Fruit fly (Drosophila melanogaster) whole organism, embryonic: ENCODE measurements around the gene OtopLb.

Experiments
- Adf1 ChIP-seq: fragments of 200-800 bp; sonication (Bioruptor generic); IDR thresholded peaks from 2 replicates; pipeline ENCODE4 v1.3.6; 2022; ENCODE audit warnings: missing biosample characterization, missing genetic modification characterization
- B-H2 ChIP-seq: fragments of 200-800 bp; sonication (Bioruptor generic); optimal IDR thresholded peaks from 2 replicates; lab custom pipeline; 2018; ENCODE audit warnings: missing biosample characterization, mild to moderate bottlenecking, missing genetic modification characterization
- Bgb ChIP-seq: fragments of 200-800 bp; sonication (Bioruptor generic); IDR thresholded peaks from 2 replicates; pipeline ENCODE4 v1.3.6; 2022; ENCODE audit warnings: missing biosample characterization, missing genetic modification characterization; ENCODE audit not compliant: partially characterized antibody
- C15 ChIP-seq: fragments of 200-800 bp; sonication (Bioruptor generic); IDR thresholded peaks from 3 replicates; pipeline ENCODE4 v1.3.6; 2022; ENCODE audit warnings: missing biosample characterization, missing genetic modification characterization
- CG10431 ChIP-seq: fragments of 200-800 bp; sonication (Bioruptor generic); optimal IDR thresholded peaks from 3 replicates; lab custom pipeline; 2018; ENCODE audit warnings: missing biosample characterization, mild to moderate bottlenecking, missing genetic modification characterization
- CG10462 ChIP-seq: fragments of 200-800 bp; sonication (Bioruptor generic); optimal IDR thresholded peaks from 2 replicates; lab custom pipeline; 2016; ENCODE audit warnings: missing biosample characterization, missing genetic modification characterization
- CG10979 ChIP-seq: fragments of 200-800 bp; sonication (Bioruptor generic); optimal IDR thresholded peaks from 2 replicates; lab custom pipeline; 2018; ENCODE audit warnings: missing biosample characterization, mild to moderate bottlenecking, missing genetic modification characterization, moderate library complexity
- CG12769 ChIP-seq: fragments of 200-800 bp; sonication (Bioruptor generic); optimal IDR thresholded peaks from 2 replicates; lab custom pipeline; 2019; ENCODE audit warnings: missing biosample characterization, mild to moderate bottlenecking, missing genetic modification characterization, moderate library complexity
- CG13287 ChIP-seq: fragments of 200-800 bp; sonication (Bioruptor generic); IDR thresholded peaks from 2 replicates; pipeline ENCODE4 v1.3.6; 2022; ENCODE audit warnings: missing biosample characterization, missing genetic modification characterization; ENCODE audit not compliant: partially characterized antibody
- CG1529 ChIP-seq: fragments of 200-800 bp; sonication (Bioruptor generic); optimal IDR thresholded peaks from 3 replicates; lab custom pipeline; 2018; ENCODE audit warnings: missing biosample characterization, missing genetic modification characterization
- CG15479 ChIP-seq: fragments of 200-800 bp; sonication (Bioruptor generic); optimal IDR thresholded peaks from 3 replicates; lab custom pipeline; 2019; ENCODE audit warnings: missing biosample characterization, mild to moderate bottlenecking, missing genetic modification characterization, moderate library complexity
- CG15601 ChIP-seq: fragments of 200-800 bp; sonication (Bioruptor generic); optimal IDR thresholded peaks from 3 replicates; lab custom pipeline; 2019; ENCODE audit warnings: missing biosample characterization, mild to moderate bottlenecking, missing genetic modification characterization, moderate library complexity
- CG16815 ChIP-seq: fragments of 200-800 bp; sonication (Bioruptor generic); optimal IDR thresholded peaks from 3 replicates; lab custom pipeline; 2017; ENCODE audit warnings: missing biosample characterization, mild to moderate bottlenecking, missing genetic modification characterization
- CG2202 ChIP-seq: fragments of 200-800 bp; sonication (Bioruptor generic); optimal IDR thresholded peaks from 2 replicates; lab custom pipeline; 2018; ENCODE audit warnings: missing biosample characterization, mild to moderate bottlenecking, missing genetic modification characterization
- CG2712 ChIP-seq: fragments of 200-800 bp; optimal IDR thresholded peaks from 3 replicates; lab custom pipeline; 2019; ENCODE audit warnings: missing biosample characterization, mild to moderate bottlenecking, missing genetic modification characterization, moderate library complexity
- CG4360 ChIP-seq: fragments of 200-800 bp; sonication (Bioruptor generic); IDR thresholded peaks from 2 replicates; pipeline ENCODE4 v1.3.6; 2022; ENCODE audit warnings: missing biosample characterization, missing genetic modification characterization
- CG4854 ChIP-seq: fragments of 200-800 bp; sonication (Bioruptor generic); optimal IDR thresholded peaks from 2 replicates; lab custom pipeline; 2016; ENCODE audit warnings: missing biosample characterization, missing genetic modification characterization, inconsistent platforms
- CG6791 ChIP-seq: fragments of 200-800 bp; sonication (Bioruptor generic); IDR thresholded peaks from 3 replicates; pipeline ENCODE4 v1.3.6; 2022; ENCODE audit warnings: missing biosample characterization, missing genetic modification characterization; ENCODE audit not compliant: partially characterized antibody
- CG6813 ChIP-seq: fragments of 200-800 bp; sonication (Bioruptor generic); optimal IDR thresholded peaks from 2 replicates; lab custom pipeline; 2017; ENCODE audit warnings: missing biosample characterization, missing genetic modification characterization, mild to moderate bottlenecking, moderate library complexity, missing genetic modification reagents
- CG7556 ChIP-seq: fragments of 200-800 bp; sonication (Bioruptor generic); optimal IDR thresholded peaks from 2 replicates; lab custom pipeline; 2017; ENCODE audit warnings: missing biosample characterization, mild to moderate bottlenecking, missing genetic modification characterization
- CG8359 ChIP-seq: fragments of 200-800 bp; sonication (Bioruptor generic); optimal IDR thresholded peaks from 2 replicates; lab custom pipeline; 2017; ENCODE audit warnings: missing biosample characterization, mild to moderate bottlenecking, missing genetic modification characterization, borderline replicate concordance
- CG9876 ChIP-seq: fragments of 200-800 bp; sonication (Bioruptor generic); optimal IDR thresholded peaks from 2 replicates; lab custom pipeline; 2016; ENCODE audit warnings: missing biosample characterization, missing genetic modification characterization
- D19B ChIP-seq: fragments of 200-800 bp; sonication (Bioruptor generic); optimal IDR thresholded peaks from 2 replicates; lab custom pipeline; 2017; ENCODE audit warnings: missing biosample characterization, mild to moderate bottlenecking, missing genetic modification characterization
- Doc3 ChIP-seq: fragments of 200-800 bp; sonication (Bioruptor generic); IDR thresholded peaks from 3 replicates; pipeline ENCODE4 v1.3.6; 2022; ENCODE audit warnings: missing biosample characterization, missing genetic modification characterization; ENCODE audit not compliant: partially characterized antibody
- H15 ChIP-seq: fragments of 200-800 bp; sonication (Bioruptor generic); IDR thresholded peaks from 3 replicates; pipeline ENCODE4 v1.3.6; 2022; ENCODE audit warnings: missing biosample characterization, missing genetic modification characterization
- Hr39 ChIP-seq: fragments of >200 bp; optimal IDR thresholded peaks from 2 replicates; lab custom pipeline; 2017
- Med ChIP-seq: fragments of 200-800 bp; sonication (Bioruptor generic); peaks from one replicate; lab custom pipeline; 2016; ENCODE audit warnings: missing biosample characterization, missing genetic modification characterization, mild to moderate bottlenecking, inconsistent platforms, moderate library complexity
- NC2β ChIP-seq: fragments of 200-800 bp; sonication (Bioruptor generic); optimal IDR thresholded peaks from 2 replicates; lab custom pipeline; 2016; ENCODE audit warnings: missing biosample characterization, missing genetic modification characterization
- Opbp ChIP-seq: fragments of 200-800 bp; sonication (Bioruptor generic); IDR thresholded peaks from 3 replicates; pipeline ENCODE4 v1.3.6; 2022; ENCODE audit warnings: missing biosample characterization, missing genetic modification characterization; ENCODE audit not compliant: partially characterized antibody
- Xbp1 ChIP-seq: fragments of 200-800 bp; sonication (Bioruptor generic); optimal IDR thresholded peaks from 3 replicates; lab custom pipeline; 2016; ENCODE audit warnings: missing biosample characterization, mild to moderate bottlenecking, missing genetic modification characterization
- amos ChIP-seq: fragments of 200-800 bp; sonication (Bioruptor generic); IDR thresholded peaks from 2 replicates; pipeline ENCODE4 v1.3.6; 2022; ENCODE audit warnings: missing biosample characterization, missing genetic modification characterization; ENCODE audit not compliant: partially characterized antibody
- ato ChIP-seq: fragments of 200-800 bp; sonication (Bioruptor generic); IDR thresholded peaks from 2 replicates; pipeline ENCODE4 v1.3.6; 2022; ENCODE audit warnings: missing biosample characterization, missing genetic modification characterization; ENCODE audit not compliant: partially characterized antibody
- ci ChIP-seq: fragments of 200-800 bp; sonication (Bioruptor generic); IDR thresholded peaks from 3 replicates; pipeline ENCODE4 v1.3.6; 2022; ENCODE audit warnings: missing biosample characterization, missing genetic modification characterization
- corto ChIP-seq: fragments of 200-800 bp; sonication (Bioruptor generic); optimal IDR thresholded peaks from 2 replicates; lab custom pipeline; 2016; ENCODE audit warnings: missing biosample characterization, mild to moderate bottlenecking, missing genetic modification characterization, moderate library complexity
- dmrt99B ChIP-seq: fragments of 200-800 bp; sonication (Bioruptor generic); optimal IDR thresholded peaks from 2 replicates; lab custom pipeline; 2018; ENCODE audit warnings: missing biosample characterization, mild to moderate bottlenecking, missing genetic modification characterization, moderate library complexity
- ems ChIP-seq: fragments of 200-800 bp; sonication (Bioruptor generic); optimal IDR thresholded peaks from 3 replicates; lab custom pipeline; 2016; ENCODE audit warnings: missing biosample characterization, missing genetic modification characterization
- gsb-n ChIP-seq: fragments of 200-800 bp; sonication (Bioruptor generic); optimal IDR thresholded peaks from 3 replicates; lab custom pipeline; 2018; ENCODE audit warnings: missing biosample characterization, mild to moderate bottlenecking, missing genetic modification characterization
- gt ChIP-seq: fragments of 200-800 bp; sonication (Bioruptor generic); IDR thresholded peaks from 2 replicates; pipeline ENCODE4 v1.3.6; 2022; ENCODE audit warnings: missing biosample characterization, missing genetic modification characterization
- h ChIP-seq: fragments of >200 bp; optimal IDR thresholded peaks from 2 replicates; lab custom pipeline; 2017
- klu ChIP-seq: fragments of 200-800 bp; sonication (Bioruptor generic); IDR thresholded peaks from 2 replicates; pipeline ENCODE4 v1.3.6; 2022; ENCODE audit warnings: missing biosample characterization, missing genetic modification characterization
- nau ChIP-seq: fragments of 200-800 bp; sonication (Bioruptor generic); optimal IDR thresholded peaks from 3 replicates; lab custom pipeline; 2017; ENCODE audit warnings: missing biosample characterization, mild to moderate bottlenecking, missing genetic modification characterization, missing genetic modification reagents
- nerfin-2 ChIP-seq: fragments of 200-800 bp; sonication (Bioruptor generic); IDR thresholded peaks from 2 replicates; pipeline ENCODE4 v1.3.6; 2022; ENCODE audit warnings: missing biosample characterization, missing genetic modification characterization; ENCODE audit not compliant: partially characterized antibody
- nom ChIP-seq: fragments of 200-800 bp; sonication (Bioruptor generic); optimal IDR thresholded peaks from 2 replicates; lab custom pipeline; 2017; ENCODE audit warnings: missing biosample characterization, missing genetic modification characterization, mild to moderate bottlenecking, moderate library complexity, missing genetic modification reagents
- pum ChIP-seq: fragments of 200-800 bp; sonication (Bioruptor generic); optimal IDR thresholded peaks from 2 replicates; lab custom pipeline; 2016; ENCODE audit warnings: missing biosample characterization, missing genetic modification characterization
- run ChIP-seq: fragments of 200-800 bp; sonication (Bioruptor generic); optimal IDR thresholded peaks from 3 replicates; lab custom pipeline; 2018; ENCODE audit warnings: missing biosample characterization, mild to moderate bottlenecking, missing genetic modification characterization
- shn ChIP-seq: fragments of 200-800 bp; sonication (Bioruptor generic); optimal IDR thresholded peaks from 3 replicates; lab custom pipeline; 2016; ENCODE audit warnings: missing biosample characterization, missing genetic modification characterization
- sr ChIP-seq: fragments of 200-800 bp; sonication (Bioruptor generic); IDR thresholded peaks from 3 replicates; pipeline ENCODE4 v1.3.6; 2022; ENCODE audit warnings: missing biosample characterization, missing genetic modification characterization
- stc ChIP-seq: fragments of 200-800 bp; sonication (Bioruptor generic); IDR thresholded peaks from 2 replicates; pipeline ENCODE4 v1.3.6; 2022; ENCODE audit warnings: missing biosample characterization, missing genetic modification characterization
- stwl ChIP-seq: fragments of 200-800 bp; sonication (Bioruptor generic); optimal IDR thresholded peaks from 3 replicates; lab custom pipeline; 2018; ENCODE audit warnings: missing biosample characterization, mild to moderate bottlenecking, missing genetic modification characterization, moderate library complexity

Gene OtopLb

DNA sequence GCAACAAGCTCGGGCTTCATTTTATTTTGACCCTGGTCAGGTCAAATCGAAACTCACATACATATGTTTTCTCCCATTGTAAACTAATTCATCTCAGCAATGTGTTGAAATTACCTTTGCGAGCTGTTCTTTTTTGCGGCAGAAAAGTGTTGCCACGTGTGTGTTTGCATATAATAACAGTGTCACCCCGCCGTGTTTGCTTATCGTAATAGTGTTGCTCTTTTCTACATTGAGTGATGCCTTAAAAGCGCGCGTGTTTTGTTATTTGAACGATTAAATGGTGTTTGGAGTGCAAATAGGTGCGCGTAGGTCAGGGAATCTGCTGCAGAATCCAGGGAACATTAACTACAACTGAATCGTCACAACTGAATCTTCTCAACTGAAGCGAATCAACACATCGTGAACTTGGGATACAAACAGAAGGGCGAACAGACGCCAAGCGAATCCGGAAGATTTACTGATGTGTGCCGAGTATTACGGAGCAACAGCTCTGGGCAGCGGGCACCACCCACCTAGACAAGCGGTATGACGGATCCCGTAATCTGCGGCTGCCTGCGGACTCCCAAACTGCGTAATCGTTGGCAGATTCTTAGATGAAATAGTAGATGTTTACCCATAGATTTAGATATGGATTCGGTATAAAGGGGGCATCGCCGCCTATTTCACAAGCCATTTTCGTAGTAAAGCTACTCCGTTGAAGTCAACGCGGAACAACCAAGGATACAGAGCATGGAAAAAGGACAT, 28.4 kb upstream of the OtopLb start, which contains the start of gene CG15406 (continued):
- peak; percentile 71; the same call in 2 of the 3 replicates for TF ChIP-seq CG6791 (GFP tag; lab: Robert Waterston, UW)
- no peak for TF ChIP-seq CG10979
- no peak for TF ChIP-seq Hr39 (lab: Kevin White, UChicago)
- TF ChIP-seq CG15601 (tag; lab: Kevin White, UChicago), result no peak
- 0 out of 2 replicates have a peak, but pooled peaks have one; percentile 28 for TF ChIP-seq Bgb
- TF ChIP-seq amos (GFP tag; lab: Robert Waterston, UW), result peak; percentile 35; the same call in 1 of the 2 replicates
- no peak for TF ChIP-seq CG1529 (GFP tag; lab: Kevin White, UChicago)
- no peak for TF ChIP-seq h (lab: Kevin White, UChicago)
- TF ChIP-seq pum (GFP tag; lab: Kevin White, UChicago), result no peak
- TF ChIP-seq Med (GFP tag; lab: Kevin White, UChicago), result peak; percentile 21
- TF ChIP-seq run (tag; lab: Kevin White, UChicago), result no peak
- TF ChIP-seq CG10462 (GFP tag; lab: Kevin White, UChicago), result no peak
- no peak for TF ChIP-seq stc (GFP tag; lab: Robert Waterston, UW)
- TF ChIP-seq CG9876 (GFP tag; lab: Kevin White, UChicago), result no peak
- TF ChIP-seq CG2202 (tag; lab: Kevin White, UChicago), result no peak
- no peak for TF ChIP-seq Xbp1 (GFP tag; lab: Kevin White, UChicago)
- no peak for TF ChIP-seq dmrt99B (tag; lab: Kevin White, UChicago)
- TF ChIP-seq gsb-n (tag; lab: Kevin White, UChicago), result no peak
- TF ChIP-seq Adf1 (GFP tag; lab: Robert Waterston, UW), result no peak
- TF ChIP-seq klu (GFP tag; lab: Robert Waterston, UW), result no peak
- no peak for TF ChIP-seq CG7556 (GFP tag; lab: Kevin White, UChicago)
- TF ChIP-seq nerfin-2 (GFP tag; lab: Robert Waterston, UW), result no peak
- peak; percentile 38; the same call in 2 of the 3 replicates for TF ChIP-seq Opbp
- TF ChIP-seq CG12769 (tag; lab: Kevin White, UChicago), result no peak
- no peak for TF ChIP-seq CG4360
- no peak for TF ChIP-seq nom (GFP tag; lab: Kevin White, UChicago)
- peak; percentile 22; the same call in 1 of the 2 replicates for TF ChIP-seq CG13287 (GFP tag; lab: Robert Waterston, UW)
- TF ChIP-seq stwl (tag; lab: Kevin White, UChicago), result peak; percentile 98
- no peak for TF ChIP-seq C15 (GFP tag; lab: Robert Waterston, UW)
- TF ChIP-seq CG2712 (tag; lab: Kevin White, UChicago), result no peak
- 0 out of 3 replicates have a peak, but pooled peaks have one; percentile 14 for TF ChIP-seq Doc3 (GFP tag; lab: Robert Waterston, UW)
- TF ChIP-seq ato (GFP tag; lab: Robert Waterston, UW), result peak; percentile 50; the same call in 1 of the 2 replicates
- no peak for TF ChIP-seq gt (GFP tag; lab: Robert Waterston, UW)
- no peak for TF ChIP-seq CG8359
- no peak for TF ChIP-seq ci (GFP tag; lab: Robert Waterston, UW)
- TF ChIP-seq CG15479 (GFP tag; lab: Kevin White, UChicago), result no peak
- TF ChIP-seq H15 (GFP tag; lab: Robert Waterston, UW), result no peak
- no peak for TF ChIP-seq shn
- TF ChIP-seq CG16815, result no peak
- TF ChIP-seq D19B (GFP tag; lab: Kevin White, UChicago), result no peak
- no peak for TF ChIP-seq CG4854 (GFP tag; lab: Kevin White, UChicago)
- TF ChIP-seq sr, result no peak
- TF ChIP-seq corto (GFP tag; lab: Kevin White, UChicago), result no peak
- TF ChIP-seq ems (GFP tag; lab: Kevin White, UChicago), result no peak
- no peak for TF ChIP-seq NC2β (GFP tag; lab: Kevin White, UChicago)
- no peak for TF ChIP-seq CG6813 (GFP tag; lab: Kevin White, UChicago)
- TF ChIP-seq B-H2, result no peak
- no peak for TF ChIP-seq nau (GFP tag; lab: Kevin White, UChicago)
- no peak for TF ChIP-seq CG10431
